Worm (Caenorhabditis elegans) whole organism, L4 larva: ENCODE data around the gene Y17G9B.5.

Experiments
- D1046.2 ChIP-seq: fragments of 200-800 bp; sonication (Bioruptor generic); IDR thresholded peaks from 2 replicates; pipeline ENCODE4 v1.3.6; 2022; ENCODE audit warnings: missing genetic modification characterization, missing compliant biosample characterization
- F10B5.3 ChIP-seq: sonication (generic microtip); optimal IDR thresholded peaks from 2 replicates; lab custom pipeline; 2016; ENCODE audit warnings: mild to moderate bottlenecking, missing genetic modification characterization, missing compliant biosample characterization
- F37D6.2 ChIP-seq: sonication (generic microtip); optimal IDR thresholded peaks from 2 replicates; lab custom pipeline; 2016; ENCODE audit warnings: mild to moderate bottlenecking, missing genetic modification characterization, missing compliant biosample characterization
- F44E2.7 ChIP-seq: fragments of 200-800 bp; sonication (Bioruptor generic); IDR thresholded peaks from 2 replicates; pipeline ENCODE4 v2.1.2; 2022; ENCODE audit warnings: missing genetic modification characterization, missing compliant biosample characterization
- Y105C5A.15 ChIP-seq: fragments of 200-800 bp; sonication (Bioruptor generic); IDR thresholded peaks from 2 replicates; pipeline ENCODE4 v1.3.6; 2022; ENCODE audit warnings: missing genetic modification characterization, missing compliant biosample characterization
- ZK546.5 ChIP-seq, 2 experiments: sonication (generic microtip); optimal IDR thresholded peaks; 2 replicates each; lab custom pipeline; 2017; ENCODE audit warnings: missing biosample characterization in 2 of 2, missing genetic modification characterization in 2 of 2
- aha-1 ChIP-seq: fragments of 150-350 bp; peaks from one replicate; lab custom pipeline; 2014; ENCODE audit warnings: missing biosample characterization, missing genetic modification characterization
- ceh-20 ChIP-seq: fragments of 200-800 bp; sonication (Bioruptor generic); IDR thresholded peaks from 2 replicates; pipeline ENCODE4 v1.3.6; 2022; ENCODE audit warnings: missing genetic modification reagents, missing genetic modification characterization, missing compliant biosample characterization
- ceh-28 ChIP-seq: fragments of 150-350 bp; optimal IDR thresholded peaks from 2 replicates; lab custom pipeline; 2014; ENCODE audit warnings: missing biosample characterization, missing genetic modification reagents, missing genetic modification characterization
- ceh-32 ChIP-seq: sonication (generic microtip); optimal IDR thresholded peaks from 2 replicates; lab custom pipeline; 2016; ENCODE audit warnings: mild to moderate bottlenecking, missing genetic modification characterization, missing compliant biosample characterization; ENCODE audit not compliant: poor library complexity
- ceh-44 ChIP-seq: fragments of 200-800 bp; sonication (Bioruptor generic); IDR thresholded peaks from 2 replicates; pipeline ENCODE4 v1.3.6; 2022; ENCODE audit warnings: missing genetic modification reagents, missing genetic modification characterization, missing compliant biosample characterization
- ceh-82 ChIP-seq: sonication (generic microtip); optimal IDR thresholded peaks from 2 replicates; lab custom pipeline; 2017; ENCODE audit warnings: missing biosample characterization, missing genetic modification characterization
- ces-1 ChIP-seq: fragments of 150-350 bp; sonication (generic microtip); optimal IDR thresholded peaks from 4 replicates; lab custom pipeline; 2014; ENCODE audit warnings: missing biosample characterization, missing genetic modification reagents, missing genetic modification characterization
- ctbp-1 ChIP-seq: fragments of 200-800 bp; sonication (Bioruptor generic); IDR thresholded peaks from 2 replicates; pipeline ENCODE4 v1.3.6; 2022; ENCODE audit warnings: missing genetic modification reagents, missing genetic modification characterization, missing compliant biosample characterization
- dmd-9 ChIP-seq: fragments of 200-800 bp; sonication (Bioruptor generic); IDR thresholded peaks from 2 replicates; pipeline ENCODE4 v1.3.6; 2022; ENCODE audit warnings: missing genetic modification reagents, missing genetic modification characterization, missing compliant biosample characterization
- dve-1 ChIP-seq: sonication (generic microtip); optimal IDR thresholded peaks from 2 replicates; lab custom pipeline; 2017; ENCODE audit warnings: antibody characterized with exemption, mild to moderate bottlenecking, missing genetic modification characterization, missing compliant biosample characterization; ENCODE audit not compliant: insufficient read depth
- fkh-10 ChIP-seq: fragments of 150-350 bp; optimal IDR thresholded peaks from 2 replicates; lab custom pipeline; 2014; ENCODE audit warnings: missing biosample characterization, missing genetic modification reagents, missing genetic modification characterization
- gei-8 ChIP-seq: fragments of 200-800 bp; sonication (Bioruptor generic); optimal IDR thresholded peaks from 2 replicates; lab custom pipeline; 2018; ENCODE audit warnings: mild to moderate bottlenecking, missing genetic modification characterization, missing compliant biosample characterization
- hif-1 ChIP-seq, 2 experiments: sonication (generic microtip); optimal IDR thresholded peaks; 2 replicates each; lab custom pipeline; 2016 to 2017; ENCODE audit warnings: missing compliant biosample characterization in 2 of 2, missing genetic modification characterization in 2 of 2, missing genetic modification reagents in 2 of 2, missing genotype in 2 of 2, mild to moderate bottlenecking in 1 of 2
- lim-7 ChIP-seq: fragments of 200-800 bp; sonication (Bioruptor generic); IDR thresholded peaks from 2 replicates; pipeline ENCODE4 v1.3.6; 2022; ENCODE audit warnings: missing genetic modification characterization, missing compliant biosample characterization
- lin-13 ChIP-seq: fragments of 150-350 bp; optimal IDR thresholded peaks from 2 replicates; lab custom pipeline; 2014; ENCODE audit warnings: missing biosample characterization, missing genetic modification reagents, missing genetic modification characterization
- lir-3 ChIP-seq: sonication (generic microtip); optimal IDR thresholded peaks from 2 replicates; lab custom pipeline; 2016; ENCODE audit warnings: mild to moderate bottlenecking, missing genetic modification characterization, missing compliant biosample characterization
- mxl-3 ChIP-seq: fragments of 200-800 bp; sonication (Bioruptor generic); optimal IDR thresholded peaks from 2 replicates; lab custom pipeline; 2018; ENCODE audit warnings: mild to moderate bottlenecking, missing genetic modification characterization, missing compliant biosample characterization
- nhr-25 ChIP-seq: sonication (generic microtip); optimal IDR thresholded peaks from 2 replicates; lab custom pipeline; 2017; ENCODE audit warnings: missing genetic modification characterization, mild to moderate bottlenecking, missing compliant biosample characterization, antibody characterized with exemption, moderate library complexity, borderline replicate concordance; ENCODE audit not compliant: insufficient read depth
- nhr-41 ChIP-seq: fragments of 200-800 bp; sonication (Bioruptor generic); IDR thresholded peaks from 2 replicates; pipeline ENCODE4 v1.3.6; 2022; ENCODE audit warnings: missing genetic modification reagents, missing genetic modification characterization, missing compliant biosample characterization
- set-16 ChIP-seq: fragments of 200-800 bp; sonication (Bioruptor generic); IDR thresholded peaks from 2 replicates; pipeline ENCODE4 v1.3.6; 2022; ENCODE audit warnings: missing genetic modification reagents, missing genetic modification characterization, missing compliant biosample characterization
- snpc-1.2 ChIP-seq: fragments of 200-800 bp; sonication (Bioruptor generic); IDR thresholded peaks from 2 replicates; pipeline ENCODE4 v1.3.6; 2022; ENCODE audit warnings: missing genetic modification reagents, missing genetic modification characterization, missing compliant biosample characterization
- snpc-4 ChIP-seq: fragments of 150-350 bp; optimal IDR thresholded peaks from 2 replicates; lab custom pipeline; 2014; ENCODE audit warnings: missing biosample characterization, missing genetic modification characterization
- tra-1 ChIP-seq: fragments of 200-800 bp; sonication (Bioruptor generic); IDR thresholded peaks from 2 replicates; pipeline ENCODE4 v1.3.6; 2022; ENCODE audit warnings: missing genetic modification reagents, missing genetic modification characterization, missing compliant biosample characterization
- unc-130 ChIP-seq: sonication (generic microtip); optimal IDR thresholded peaks from 2 replicates; lab custom pipeline; 2016; ENCODE audit warnings: missing genetic modification reagents, missing genetic modification characterization, missing compliant biosample characterization
- unc-62 ChIP-seq, 3 experiments: fragments of 150-350 bp in 1 of 3; sonication (generic microtip); optimal IDR thresholded peaks in 2 of 3; peaks in 1 of 3; 1 replicate in 1 of 3; 2 replicates in 2 of 3; lab custom pipeline; 2014 to 2017; ENCODE audit warnings: missing biosample characterization in 3 of 3, missing genetic modification characterization in 3 of 3, missing genetic modification reagents in 3 of 3, missing genotype in 1 of 3
- zfp-2 ChIP-seq: sonication (generic microtip); optimal IDR thresholded peaks from 2 replicates; lab custom pipeline; 2016; ENCODE audit warnings: mild to moderate bottlenecking, missing genetic modification characterization, missing compliant biosample characterization
- zip-11 ChIP-seq: fragments of 200-800 bp; sonication (Bioruptor generic); IDR thresholded peaks from 2 replicates; pipeline ENCODE4 v1.3.6; 2022; ENCODE audit warnings: missing genetic modification characterization, missing compliant biosample characterization

Y17G9B.5 gene

ce11 chrIV:4748408-4749105 lies 1.5 kb upstream of the Y17G9B.5 start, which contains the start of gene cyc-2.1 (continued):
- TF ChIP-seq dve-1 (tag; lab: Kevin White, UChicago) (peak; percentile 62), zfp-2 (tag; lab: Kevin White, UChicago) (peak; percentile 11), ceh-32 (tag; lab: Kevin White, UChicago) (no peak), ceh-20 (GFP tag; lab: Robert Waterston, UW) (no peak), hif-1 (tag; optimal IDR thresholded peaks at IDR 0.05; lab: Kevin White, UChicago) (no peak), F37D6.2 (tag; lab: Kevin White, UChicago) (peak; percentile 1)

ce11 chrIV:4749155-4749554 lies 885 bp upstream of the Y17G9B.5 start:
- 0 out of 2 replicates have a peak, but pooled peaks have one; percentile 46 for TF ChIP-seq ceh-44 (GFP tag; lab: Robert Waterston, UW)
- peak; percentile 69 for TF ChIP-seq set-16 (GFP tag; lab: Robert Waterston, UW)
- peak; percentile 29 for TF ChIP-seq aha-1 (tag; lab: Kevin White, UChicago)
- no peak for TF ChIP-seq mxl-3 (GFP tag; lab: Kevin White, UChicago)
- TF ChIP-seq Y105C5A.15 = no peak
- 0 out of 2 replicates have a peak, but pooled peaks have one; percentile 20 for TF ChIP-seq F44E2.7 (GFP tag; lab: Robert Waterston, UW)
- peak; percentile 48; the same call in 1 of the 2 replicates for TF ChIP-seq lim-7 (GFP tag; lab: Robert Waterston, UW)

- TF ChIP-seq nhr-41 (GFP tag; lab: Robert Waterston, UW) (no peak), ces-1 (GFP tag; lab: Kevin White, UChicago) (no peak), D1046.2 (GFP tag; lab: Robert Waterston, UW) (no peak), F10B5.3 (tag; lab: Kevin White, UChicago) (no peak), ZK546.5 (tag; optimal IDR thresholded peaks at IDR 0.05; lab: Kevin White, UChicago) (no peak), gei-8 (GFP tag; lab: Kevin White, UChicago) (no peak), tra-1 (GFP tag; lab: Robert Waterston, UW) (no peak), ceh-82 (tag; lab: Kevin White, UChicago) (no peak), unc-130 (GFP tag; lab: Kevin White, UChicago) (peak; percentile 9), nhr-25 (tag; lab: Kevin White, UChicago) (no peak), snpc-1.2 (GFP tag; lab: Robert Waterston, UW) (peak; percentile 56; the same call in 1 of the 2 replicates), ceh-28 (no peak), lir-3 (tag; lab: Kevin White, UChicago) (no peak)
Measured at ce11 chrIV:4751814-4752213, 1.8 kb downstream of the Y17G9B.5 start, which contains the start of gene Y17G9B.4. Gene Y17G9B.4 (plus strand): TSS chrIV:4752119.

- TF ChIP-seq ctbp-1 = no peak
- TF ChIP-seq lin-13 (GFP tag; lab: Kevin White, UChicago) = no peak
- TF ChIP-seq fkh-10 (GFP tag; lab: Kevin White, UChicago) = no peak
- peak; percentile 90 for TF ChIP-seq aha-1 (tag; lab: Kevin White, UChicago)
- no peak for TF ChIP-seq gei-8 (GFP tag; lab: Kevin White, UChicago)
- TF ChIP-seq snpc-4 (tag; lab: Kevin White, UChicago) = no peak
- no peak for TF ChIP-seq F37D6.2 (tag; lab: Kevin White, UChicago)
- TF ChIP-seq zip-11 (GFP tag; lab: Robert Waterston, UW) = no peak
- peak in 1 of 2 experiments; percentile 32 for TF ChIP-seq unc-62 (GFP tag; optimal IDR thresholded peaks at IDR 0.05 in 1 of 2; lab: Kevin White, UChicago)
- TF ChIP-seq unc-62 (tag; optimal IDR thresholded peaks at IDR 0.05; lab: Kevin White, UChicago) = no peak
- no peak for TF ChIP-seq dmd-9 (GFP tag; lab: Robert Waterston, UW)
Measured at ce11 chrIV:4755929-4756655, 6.1 kb downstream of the Y17G9B.5 start, which contains the start of the genes fbxb-77 and Y17G9B.11. Gene fbxb-77 (minus strand): TSS chrIV:4756157. Gene Y17G9B.11 (plus strand): TSS chrIV:4756605.
